Worm (Caenorhabditis elegans) whole organism, L4 larva: ENCODE data around the gene atg-2.

ENCODE experiments used
- F10B5.3 ChIP-seq: sonication (generic microtip); optimal IDR thresholded peaks from 2 replicates; lab custom pipeline; 2016; ENCODE audit warnings: mild to moderate bottlenecking, missing genetic modification characterization, missing compliant biosample characterization
- Y48G9A.11 ChIP-seq: fragments of 200-800 bp; sonication (Bioruptor generic); IDR thresholded peaks from 2 replicates; pipeline ENCODE4 v1.3.6; 2022; ENCODE audit warnings: missing genetic modification reagents, missing genetic modification characterization, missing compliant biosample characterization
- Y75B8A.6 ChIP-seq: fragments of 200-800 bp; sonication (Bioruptor generic); IDR thresholded peaks from 2 replicates; pipeline ENCODE4 v1.3.6; 2022; ENCODE audit warnings: missing genetic modification reagents, missing genetic modification characterization, missing compliant biosample characterization
- aha-1 ChIP-seq: fragments of 150-350 bp; peaks from one replicate; lab custom pipeline; 2014; ENCODE audit warnings: missing biosample characterization, missing genetic modification characterization
- ceh-62 ChIP-seq: sonication (generic microtip); optimal IDR thresholded peaks from 2 replicates; lab custom pipeline; 2017; ENCODE audit warnings: missing biosample characterization, missing genetic modification characterization
- cey-2 ChIP-seq: sonication (generic microtip); optimal IDR thresholded peaks from 3 replicates; lab custom pipeline; 2017; ENCODE audit warnings: missing genetic modification characterization, mild to moderate bottlenecking, missing compliant biosample characterization, antibody characterized with exemption, borderline replicate concordance; ENCODE audit not compliant: insufficient read depth
- ctbp-1 ChIP-seq: fragments of 200-800 bp; sonication (Bioruptor generic); IDR thresholded peaks from 2 replicates; pipeline ENCODE4 v1.3.6; 2022; ENCODE audit warnings: missing genetic modification reagents, missing genetic modification characterization, missing compliant biosample characterization
- daf-16 ChIP-seq, 3 experiments: sonication (generic microtip); optimal IDR thresholded peaks; 2 replicates each; lab custom pipeline; 2016 to 2017; ENCODE audit warnings: missing genetic modification characterization in 3 of 3, missing genetic modification reagents in 3 of 3, mild to moderate bottlenecking in 2 of 3, missing compliant biosample characterization in 2 of 3, missing biosample characterization in 1 of 3, moderate library complexity in 1 of 3
- daf-19 ChIP-seq: fragments of 200-800 bp; sonication (Bioruptor generic); conservative IDR thresholded peaks from 2 replicates; pipeline ENCODE4 v1.3.6; 2022; ENCODE audit warnings: missing genetic modification characterization, missing compliant biosample characterization
- duxl-1 ChIP-seq: sonication (generic microtip); optimal IDR thresholded peaks from 2 replicates; lab custom pipeline; 2016; ENCODE audit warnings: mild to moderate bottlenecking, missing genetic modification characterization, moderate library complexity, missing compliant biosample characterization; ENCODE audit not compliant: poor library complexity
- dve-1 ChIP-seq: sonication (generic microtip); optimal IDR thresholded peaks from 2 replicates; lab custom pipeline; 2017; ENCODE audit warnings: antibody characterized with exemption, mild to moderate bottlenecking, missing genetic modification characterization, missing compliant biosample characterization; ENCODE audit not compliant: insufficient read depth
- egl-27 ChIP-seq: sonication (generic microtip); optimal IDR thresholded peaks from 3 replicates; lab custom pipeline; 2017; ENCODE audit warnings: missing biosample characterization, missing genetic modification reagents, missing genetic modification characterization
- hmg-1.1 ChIP-seq: fragments of 200-800 bp; sonication (Bioruptor generic); IDR thresholded peaks from 2 replicates; pipeline ENCODE4 v1.3.6; 2022; ENCODE audit warnings: missing genetic modification reagents, missing genetic modification characterization, missing compliant biosample characterization
- lin-29 ChIP-seq: fragments of 200-800 bp; sonication (Bioruptor generic); IDR thresholded peaks from 2 replicates; pipeline ENCODE4 v1.3.6; 2022; ENCODE audit warnings: missing genetic modification reagents, missing genetic modification characterization, missing compliant biosample characterization
- mdl-1 ChIP-seq, 2 experiments: fragments of 150-350 bp in 1 of 2; sonication (generic microtip) in 1 of 2; optimal IDR thresholded peaks; 2 replicates each; lab custom pipeline; 2014 to 2017; ENCODE audit warnings: missing biosample characterization in 2 of 2, missing genetic modification characterization in 2 of 2
- mep-1 ChIP-seq: fragments of 150-350 bp; sonication (generic microtip); optimal IDR thresholded peaks from 3 replicates; lab custom pipeline; 2014; ENCODE audit warnings: missing biosample characterization, missing genetic modification characterization
- nhr-102 ChIP-seq: sonication (generic microtip); optimal IDR thresholded peaks from 2 replicates; lab custom pipeline; 2016; ENCODE audit warnings: mild to moderate bottlenecking, missing genetic modification characterization, moderate library complexity, missing compliant biosample characterization
- nhr-111 ChIP-seq: fragments of 200-800 bp; sonication (Bioruptor generic); optimal IDR thresholded peaks from 2 replicates; lab custom pipeline; 2018; ENCODE audit warnings: mild to moderate bottlenecking, missing genetic modification characterization, missing compliant biosample characterization
- nhr-41 ChIP-seq: fragments of 200-800 bp; sonication (Bioruptor generic); IDR thresholded peaks from 2 replicates; pipeline ENCODE4 v1.3.6; 2022; ENCODE audit warnings: missing genetic modification reagents, missing genetic modification characterization, missing compliant biosample characterization
- nhr-42 ChIP-seq: fragments of 200-800 bp; sonication (Bioruptor generic); IDR thresholded peaks from 2 replicates; pipeline ENCODE4 v1.3.6; 2022; ENCODE audit warnings: missing genetic modification characterization, missing compliant biosample characterization
- pha-4 ChIP-seq, 2 experiments: fragments of 150-350 bp in 1 of 2; fragments of 200-800 bp in 1 of 2; sonication (Bioruptor generic) in 1 of 2; IDR thresholded peaks in 1 of 2; optimal IDR thresholded peaks in 1 of 2; 2 replicates each; pipeline versions ENCODE4 v1.3.6 to Lab custom; 2014 to 2022; ENCODE audit warnings: missing genetic modification characterization in 2 of 2, missing genetic modification reagents in 2 of 2, missing biosample characterization in 1 of 2, missing compliant biosample characterization in 1 of 2
- php-3 ChIP-seq: fragments of 200-800 bp; sonication (Bioruptor generic); IDR thresholded peaks from 2 replicates; pipeline ENCODE4 v1.3.6; 2022; ENCODE audit warnings: missing genetic modification reagents, missing genetic modification characterization, missing compliant biosample characterization
- sdz-12 ChIP-seq: fragments of 200-800 bp; sonication (Bioruptor generic); optimal IDR thresholded peaks from 2 replicates; lab custom pipeline; 2018; ENCODE audit warnings: mild to moderate bottlenecking, missing genetic modification characterization, missing compliant biosample characterization
- spr-1 ChIP-seq: sonication (generic microtip); optimal IDR thresholded peaks from 2 replicates; lab custom pipeline; 2016; ENCODE audit warnings: mild to moderate bottlenecking, missing genetic modification characterization, missing compliant biosample characterization
- tag-97 ChIP-seq: fragments of 200-800 bp; sonication (Bioruptor generic); IDR thresholded peaks from 2 replicates; pipeline ENCODE4 v1.3.6; 2022; ENCODE audit warnings: missing genetic modification characterization, missing compliant biosample characterization
- unc-62 ChIP-seq, 3 experiments: fragments of 150-350 bp in 1 of 3; sonication (generic microtip); optimal IDR thresholded peaks in 2 of 3; peaks in 1 of 3; 1 replicate in 1 of 3; 2 replicates in 2 of 3; lab custom pipeline; 2014 to 2017; ENCODE audit warnings: missing biosample characterization in 3 of 3, missing genetic modification characterization in 3 of 3, missing genetic modification reagents in 3 of 3, missing genotype in 1 of 3
- vab-7 ChIP-seq: fragments of 200-800 bp; sonication (Bioruptor generic); IDR thresholded peaks from 2 replicates; pipeline ENCODE4 v1.3.6; 2022; ENCODE audit warnings: missing genetic modification reagents, missing genetic modification characterization, missing compliant biosample characterization
- zfp-3 ChIP-seq: fragments of 200-800 bp; sonication (Bioruptor generic); conservative IDR thresholded peaks from 2 replicates; pipeline ENCODE4 v1.3.6; 2022; ENCODE audit warnings: missing genetic modification reagents, missing genetic modification characterization, missing compliant biosample characterization

The atg-2 gene

DNA sequence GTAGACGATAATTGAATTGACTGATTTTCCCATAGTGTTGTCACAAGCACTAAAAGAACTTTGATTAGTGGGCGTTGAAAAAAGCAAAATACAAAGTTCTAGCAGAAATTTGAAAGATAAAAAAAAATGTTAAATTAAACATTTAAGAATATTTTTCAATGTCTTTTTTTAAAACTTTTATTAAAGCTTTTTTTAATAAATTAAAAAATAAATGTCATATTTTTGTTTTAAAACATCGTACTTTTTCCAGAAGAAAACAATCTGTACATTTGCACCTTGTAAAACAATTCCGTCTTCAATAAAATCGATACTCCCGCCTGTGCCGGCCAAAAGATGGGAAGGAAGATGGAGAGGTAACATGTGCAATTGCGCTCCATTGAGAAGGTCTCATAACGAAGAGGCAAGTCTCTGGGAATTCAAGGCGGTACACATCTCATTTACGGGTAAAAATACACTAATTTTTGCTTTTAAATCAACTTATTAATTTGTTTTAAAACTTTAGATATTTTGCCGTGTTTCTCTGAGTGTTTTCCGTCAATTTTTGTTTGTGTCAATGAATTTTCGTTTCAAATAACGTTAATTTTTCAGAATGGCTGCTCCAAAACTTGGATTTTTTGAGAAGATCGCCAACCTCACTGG is 34.2 kb downstream of the atg-2 start, which contains the start of the genes glr-6 and asg-2 (continued):
- TF ChIP-seq nhr-41 (GFP tag; lab: Robert Waterston, UW) (no peak), daf-16 (GFP tag; optimal IDR thresholded peaks at IDR 0.05; lab: Kevin White, UChicago) (peak in 1 of 2 experiments; percentile 38), daf-16 (tag; optimal IDR thresholded peaks at IDR 0.05; lab: Kevin White, UChicago) (peak; percentile 80), duxl-1 (peak; percentile 22), nhr-102 (tag; lab: Kevin White, UChicago) (peak; percentile 21), Y48G9A.11 (GFP tag; lab: Robert Waterston, UW) (no peak), spr-1 (tag; lab: Kevin White, UChicago) (peak; percentile 51), ceh-62 (tag; lab: Kevin White, UChicago) (no peak), Y75B8A.6 (GFP tag; lab: Robert Waterston, UW) (no peak), egl-27 (tag; lab: Kevin White, UChicago) (no peak), php-3 (GFP tag; lab: Robert Waterston, UW) (no peak), sdz-12 (GFP tag; lab: Kevin White, UChicago) (no peak), lin-29 (no peak)

DNA sequence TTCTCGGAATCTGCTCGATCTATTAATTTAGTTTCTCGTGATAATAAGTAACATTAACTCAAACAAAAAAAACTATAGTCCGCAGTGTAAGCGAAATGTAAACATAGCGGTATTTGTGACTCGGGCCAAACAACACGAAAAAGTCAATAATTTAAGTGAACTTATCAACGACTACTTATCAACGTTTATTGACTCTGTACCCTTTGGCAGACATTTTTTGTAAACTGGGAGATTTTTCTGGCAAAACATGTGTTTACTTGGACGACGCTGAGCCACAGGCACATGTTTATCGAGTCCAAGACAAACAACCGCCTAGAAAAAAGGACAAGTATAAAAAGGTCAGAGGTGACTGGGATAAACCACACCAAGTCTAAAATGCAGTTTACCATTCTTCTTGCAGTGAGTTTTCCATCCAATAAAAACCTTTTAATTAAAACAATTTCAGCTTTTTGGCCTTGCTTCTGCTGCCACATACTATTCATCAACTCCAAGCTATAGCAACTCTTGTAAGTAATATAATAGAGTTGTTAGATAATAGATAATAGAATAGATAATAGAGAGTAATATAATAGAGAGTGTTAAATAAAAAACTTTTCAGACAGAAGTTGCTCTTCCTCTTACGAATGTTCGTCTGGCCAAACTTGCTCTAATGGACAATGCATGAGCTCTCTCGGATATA is 38.0 kb downstream of the atg-2 start, which contains the start of gene C53B7.3:
TSS of gene C53B7.3 (plus strand) at position 362 of the 679 bp plus-strand sequence.
- TF ChIP-seq daf-16 (GFP tag; optimal IDR thresholded peaks at IDR 0.05; lab: Kevin White, UChicago) (peak in 1 of 2 experiments; percentile 78), daf-16 (tag; optimal IDR thresholded peaks at IDR 0.05; lab: Kevin White, UChicago) (no peak), unc-62 (GFP tag; optimal IDR thresholded peaks at IDR 0.05 in 1 of 2; lab: Kevin White, UChicago) (peak in 1 of 2 experiments; percentile 92), unc-62 (tag; optimal IDR thresholded peaks at IDR 0.05; lab: Kevin White, UChicago) (no peak), pha-4 (GFP tag; IDR thresholded peaks at IDR 0.05; lab: Robert Waterston, UW) (no peak), pha-4 (tag; optimal IDR thresholded peaks at IDR 0.05; lab: Kevin White, UChicago) (peak; percentile 44), tag-97 (no peak)

DNA sequence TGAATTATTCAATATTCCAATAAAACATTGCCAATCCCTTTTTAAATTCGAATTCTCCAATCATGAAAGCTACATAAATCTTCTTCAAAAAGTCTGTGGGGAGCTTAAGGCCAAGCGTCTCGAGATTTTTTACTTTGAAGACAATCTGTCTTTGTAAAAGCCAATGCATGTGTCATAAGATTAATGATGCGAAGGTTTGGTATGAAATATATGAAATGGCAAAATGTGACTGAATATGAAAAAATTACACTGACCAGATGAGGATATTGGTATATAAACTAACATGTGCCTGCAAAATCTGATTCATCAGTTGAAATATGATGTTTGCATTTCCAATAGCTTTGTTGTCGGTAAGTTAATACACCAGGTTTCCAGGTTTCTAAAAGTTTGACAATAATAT is 39.4 kb downstream of the atg-2 start, which contains the start of gene C53B7.2:
TSS of gene C53B7.2 (plus strand) at position 301 of the 400 bp plus-strand sequence.
- TF ChIP-seq nhr-42 (GFP tag; lab: Robert Waterston, UW) = no peak
- no peak for TF ChIP-seq daf-19 (GFP tag; lab: Robert Waterston, UW)
- peak; percentile 33; the same call in 1 of the 2 replicates for TF ChIP-seq pha-4 (GFP tag; IDR thresholded peaks at IDR 0.05; lab: Robert Waterston, UW)
- TF ChIP-seq pha-4 (tag; optimal IDR thresholded peaks at IDR 0.05; lab: Kevin White, UChicago) = no peak

DNA sequence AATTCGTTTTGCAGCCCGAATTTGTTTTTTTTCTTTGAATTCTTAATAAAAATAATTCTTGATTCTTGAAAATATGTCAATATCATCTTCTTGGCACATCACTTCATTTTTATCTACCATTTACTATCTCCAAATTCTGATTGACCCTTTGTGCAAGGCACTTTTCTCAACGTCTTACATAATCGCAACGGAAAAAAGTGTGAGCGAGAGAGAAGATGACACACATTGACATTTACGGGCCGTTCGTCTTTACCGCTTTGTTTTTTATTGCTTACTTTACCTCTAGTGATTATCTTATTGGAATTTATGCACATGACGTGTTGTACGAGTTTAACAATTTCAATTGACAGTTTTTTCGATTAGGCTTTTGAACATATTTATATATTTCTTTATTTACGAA is 42.0 kb downstream of the atg-2 start:
- no peak for TF ChIP-seq dve-1 (tag; lab: Kevin White, UChicago)
- peak; percentile 72 for TF ChIP-seq aha-1

DNA sequence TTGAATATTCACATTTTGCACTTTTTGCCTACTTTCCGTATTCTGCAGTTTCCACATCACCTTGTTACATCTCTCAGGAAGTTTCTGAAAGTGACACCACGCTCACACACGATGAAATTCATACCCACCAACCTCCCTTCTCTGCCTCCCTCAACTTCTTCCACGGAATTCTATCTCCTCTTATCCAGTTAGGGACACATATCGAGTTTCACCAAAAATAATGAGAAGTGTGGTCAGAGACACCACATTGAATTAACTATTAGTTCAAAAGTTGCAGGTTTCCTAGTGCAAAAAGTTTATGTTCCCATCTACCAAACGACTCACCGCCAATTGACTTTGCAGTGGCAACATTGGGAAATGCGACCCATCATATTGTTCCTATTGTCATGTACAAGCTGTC is 43.8 kb downstream of the atg-2 start:
- TF ChIP-seq nhr-111 (GFP tag; lab: Kevin White, UChicago) (no peak), vab-7 (no peak), unc-62 (GFP tag; optimal IDR thresholded peaks at IDR 0.05 in 1 of 2; lab: Kevin White, UChicago) (peak in 1 of 2 experiments; percentile 96), unc-62 (tag; optimal IDR thresholded peaks at IDR 0.05; lab: Kevin White, UChicago) (no peak), hmg-1.1 (GFP tag; lab: Robert Waterston, UW) (no peak), aha-1 (peak; percentile 29)

DNA sequence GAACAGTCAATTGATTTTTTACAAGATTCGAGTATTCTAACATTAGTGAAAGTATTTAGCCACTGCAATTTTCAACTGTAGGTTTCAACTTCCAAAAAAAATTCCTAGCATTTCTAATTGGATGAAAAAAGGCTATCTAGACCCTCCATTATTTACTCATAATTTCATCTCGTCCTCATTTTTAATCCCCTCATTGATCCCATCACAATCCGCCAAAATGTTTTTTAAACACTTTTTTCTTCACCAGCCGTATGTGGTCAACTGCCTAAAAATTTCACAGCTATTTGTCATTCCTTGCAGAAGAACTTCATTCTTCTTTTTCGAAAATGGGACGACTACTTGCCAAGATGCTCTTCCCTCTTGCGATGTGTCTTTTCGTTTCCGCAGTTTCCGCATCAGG is 46.8 kb downstream of the atg-2 start, which contains the start of gene rig-3:
TSS of gene rig-3 (plus strand) at position 301 of the 400 bp plus-strand sequence.
- no peak for TF ChIP-seq zfp-3 (GFP tag; lab: Robert Waterston, UW)
- TF ChIP-seq mep-1 (tag; lab: Kevin White, UChicago) = no peak
- TF ChIP-seq ctbp-1 (GFP tag; lab: Robert Waterston, UW) = no peak
- TF ChIP-seq nhr-42 (GFP tag; lab: Robert Waterston, UW) = no peak
- peak in 1 of 2 experiments; percentile 87 for TF ChIP-seq unc-62 (GFP tag; optimal IDR thresholded peaks at IDR 0.05 in 1 of 2; lab: Kevin White, UChicago)
- no peak for TF ChIP-seq unc-62 (tag; optimal IDR thresholded peaks at IDR 0.05; lab: Kevin White, UChicago)
- no peak for TF ChIP-seq mdl-1 (tag; optimal IDR thresholded peaks at IDR 0.05; lab: Kevin White, UChicago)
- no peak for TF ChIP-seq cey-2 (tag; lab: Kevin White, UChicago)
- no peak for TF ChIP-seq F10B5.3 (tag; lab: Kevin White, UChicago)
